Worm (Caenorhabditis elegans) whole organism, L2 larva: ENCODE data around the gene hlh-4.

Experiments used
- nhr-237 ChIP-seq: fragments of 150-350 bp; optimal IDR thresholded peaks from 2 replicates; lab custom pipeline; 2014; ENCODE audit warnings: missing biosample characterization, missing genetic modification characterization
- ztf-11 ChIP-seq: sonication (generic microtip); optimal IDR thresholded peaks from 2 replicates; lab custom pipeline; 2017; ENCODE audit warnings: missing biosample characterization, missing genetic modification characterization

ce11 chrIII:9705157-9705905 lies 33.5 kb downstream of the hlh-4 start:
- TF ChIP-seq nhr-237 (tag; lab: Kevin White, UChicago), result no peak
- TF ChIP-seq ztf-11, result no peak
